Fruit fly (Drosophila melanogaster) whole organism, prepupa: Measurements from ENCODE around the gene Polr3E.

Experiments
- CG7368 ChIP-seq: fragments of 200-800 bp; sonication (Bioruptor generic); optimal IDR thresholded peaks from 3 replicates; lab custom pipeline; 2016; ENCODE audit warnings: missing biosample characterization, missing genetic modification characterization
- Hr4 ChIP-seq: fragments of 200-800 bp; sonication (Bioruptor generic); optimal IDR thresholded peaks from 3 replicates; lab custom pipeline; 2016; ENCODE audit warnings: missing biosample characterization, missing genetic modification characterization
- Met ChIP-seq: fragments of 200-800 bp; sonication (Bioruptor generic); optimal IDR thresholded peaks from 3 replicates; lab custom pipeline; 2016; ENCODE audit warnings: missing biosample characterization, missing genetic modification characterization
- Sox102F ChIP-seq: fragments of 200-800 bp; sonication (Bioruptor generic); optimal IDR thresholded peaks from 2 replicates; lab custom pipeline; 2016; ENCODE audit warnings: missing biosample characterization, mild to moderate bottlenecking, missing genetic modification characterization
- net ChIP-seq: fragments of 200-800 bp; sonication (Bioruptor generic); optimal IDR thresholded peaks from 3 replicates; lab custom pipeline; 2016; ENCODE audit warnings: missing biosample characterization, missing genetic modification characterization

DNA sequence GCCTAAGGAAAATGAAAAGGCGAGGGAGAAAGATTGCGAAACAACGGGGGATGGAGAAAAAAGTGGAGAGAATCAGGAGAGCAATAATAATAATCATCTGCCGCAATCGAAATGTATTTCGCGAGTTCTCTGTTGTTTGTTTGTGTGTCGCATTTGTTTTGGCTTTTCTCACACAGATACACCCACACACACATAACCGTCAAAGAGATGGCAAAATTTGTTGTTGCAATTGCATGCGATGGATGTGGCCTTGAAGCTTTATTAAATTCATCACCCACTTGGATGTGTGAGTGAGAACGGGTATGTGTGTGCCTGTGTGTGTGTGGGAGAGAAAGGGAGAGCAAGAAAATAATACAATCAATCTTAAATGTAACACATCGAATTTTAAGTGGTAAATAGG lies 19.9 kb upstream of the Polr3E start:
- no peak for TF ChIP-seq Met (GFP tag; lab: Kevin White, UChicago)
- TF ChIP-seq net (GFP tag; lab: Kevin White, UChicago), result no peak
- TF ChIP-seq CG7368, result no peak
- no peak for TF ChIP-seq Hr4 (GFP tag; lab: Kevin White, UChicago)
- TF ChIP-seq Sox102F (GFP tag; lab: Kevin White, UChicago), result no peak
